Worm (Caenorhabditis elegans) whole organism, early embryonic: ENCODE results near the gene unc-93.

Experiments
- B0310.2 ChIP-seq: sonication (generic microtip); optimal IDR thresholded peaks from 2 replicates; lab custom pipeline; 2016; ENCODE audit warnings: mild to moderate bottlenecking, missing genetic modification characterization, missing compliant biosample characterization
- F13C5.2 ChIP-seq: sonication (generic microtip); optimal IDR thresholded peaks from 2 replicates; lab custom pipeline; 2017; ENCODE audit warnings: mild to moderate bottlenecking, missing genetic modification characterization, inconsistent platforms, missing compliant biosample characterization
- aly-1 ChIP-seq: sonication (generic microtip); optimal IDR thresholded peaks from 2 replicates; lab custom pipeline; 2016; ENCODE audit warnings: missing genetic modification characterization, missing compliant biosample characterization
- ama-1 ChIP-seq: fragments of 150-350 bp; optimal IDR thresholded peaks from 2 replicates; lab custom pipeline; 2014
- ceh-13 ChIP-seq: fragments of 200-800 bp; sonication (Bioruptor generic); optimal IDR thresholded peaks from 2 replicates; lab custom pipeline; 2018; ENCODE audit warnings: mild to moderate bottlenecking, missing genetic modification characterization, missing compliant biosample characterization
- ceh-36 ChIP-seq: sonication (generic microtip); optimal IDR thresholded peaks from 2 replicates; lab custom pipeline; 2016; ENCODE audit warnings: missing genetic modification characterization, inconsistent platforms, missing compliant biosample characterization
- ets-7 ChIP-seq: sonication (generic microtip); optimal IDR thresholded peaks from 2 replicates; lab custom pipeline; 2016; ENCODE audit warnings: missing genotype, missing genetic modification characterization, missing compliant biosample characterization
- flt-1 ChIP-seq: fragments of 200-800 bp; sonication (Bioruptor generic); IDR thresholded peaks from 2 replicates; pipeline ENCODE4 v1.3.6; 2022; ENCODE audit warnings: missing genetic modification characterization, missing compliant biosample characterization
- hmbx-1 ChIP-seq: sonication (generic microtip); optimal IDR thresholded peaks from 2 replicates; lab custom pipeline; 2016; ENCODE audit warnings: mild to moderate bottlenecking, missing genetic modification characterization, missing compliant biosample characterization
- hmg-4 ChIP-seq: fragments of 200-800 bp; sonication (Bioruptor generic); optimal IDR thresholded peaks from 2 replicates; lab custom pipeline; 2018; ENCODE audit warnings: mild to moderate bottlenecking, missing genetic modification characterization, missing compliant biosample characterization
- hnd-1 ChIP-seq: sonication (generic microtip); optimal IDR thresholded peaks from 2 replicates; lab custom pipeline; 2016; ENCODE audit warnings: missing genetic modification characterization, missing compliant biosample characterization
- pes-1 ChIP-seq: fragments of 200-800 bp; sonication (Bioruptor generic); IDR thresholded peaks from 2 replicates; pipeline ENCODE4 v1.3.6; 2022; ENCODE audit warnings: missing genetic modification reagents, missing genetic modification characterization, missing compliant biosample characterization
- scrt-1 ChIP-seq: fragments of 200-800 bp; sonication (Bioruptor generic); IDR thresholded peaks from 2 replicates; pipeline ENCODE4 v1.3.6; 2022; ENCODE audit warnings: missing genetic modification characterization, missing compliant biosample characterization
- sea-1 ChIP-seq: fragments of 200-800 bp; sonication (Bioruptor generic); conservative IDR thresholded peaks from 2 replicates; pipeline ENCODE4 v1.3.6; 2022; ENCODE audit warnings: missing genetic modification characterization, missing compliant biosample characterization
- tbx-11 ChIP-seq: fragments of 200-800 bp; sonication (Bioruptor generic); IDR thresholded peaks from 2 replicates; pipeline ENCODE4 v1.3.6; 2022; ENCODE audit warnings: missing genetic modification characterization, missing compliant biosample characterization
- tbx-37 ChIP-seq: fragments of 200-800 bp; sonication (Bioruptor generic); conservative IDR thresholded peaks from 2 replicates; pipeline ENCODE4 v1.3.6; 2022; ENCODE audit warnings: missing genetic modification reagents, missing genetic modification characterization, missing compliant biosample characterization
- tra-4 ChIP-seq: sonication (generic microtip); optimal IDR thresholded peaks from 2 replicates; lab custom pipeline; 2017; ENCODE audit warnings: missing genetic modification characterization, missing compliant biosample characterization

The unc-93 gene

DNA sequence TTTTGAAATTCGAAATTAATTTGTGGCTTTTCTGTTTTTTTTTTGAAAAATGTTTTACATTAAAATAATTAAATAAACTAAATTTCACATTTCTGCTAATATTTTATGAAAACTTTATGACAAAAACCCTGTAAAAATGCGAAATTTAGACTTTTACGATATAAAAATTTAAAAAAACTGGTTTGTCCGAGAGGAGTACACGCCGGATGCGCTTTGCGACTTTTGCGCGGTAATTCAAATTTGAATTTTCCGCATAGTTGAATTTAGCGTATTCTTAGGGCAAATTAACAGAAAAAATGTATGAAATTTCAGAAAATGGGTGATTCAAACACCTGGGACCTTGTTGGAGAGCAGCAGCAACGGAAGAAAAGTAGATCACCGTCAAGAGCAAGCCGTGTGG lies at the start of gene unc-93:
Gene unc-93, plus strand, starts transcription at position 301 of the 400 bp plus-strand sequence.
- TF ChIP-seq pes-1 (GFP tag; lab: Robert Waterston, UW) (no peak), ceh-36 (tag; lab: Kevin White, UChicago) (no peak), B0310.2 (tag; lab: Kevin White, UChicago) (no peak), hmbx-1 (no peak), ama-1 (lab: Kevin White, UChicago) (no peak), hnd-1 (tag; lab: Kevin White, UChicago) (no peak), sea-1 (GFP tag; lab: Robert Waterston, UW) (no peak), aly-1 (tag; lab: Kevin White, UChicago) (no peak), ets-7 (tag; lab: Kevin White, UChicago) (no peak), tbx-11 (GFP tag; lab: Robert Waterston, UW) (no peak), scrt-1 (GFP tag; lab: Robert Waterston, UW) (no peak), tra-4 (no peak), F13C5.2 (tag; lab: Kevin White, UChicago) (no peak), tbx-37 (GFP tag; lab: Robert Waterston, UW) (no peak), flt-1 (no peak), ceh-13 (no peak), hmg-4 (GFP tag; lab: Kevin White, UChicago) (no peak)

DNA sequence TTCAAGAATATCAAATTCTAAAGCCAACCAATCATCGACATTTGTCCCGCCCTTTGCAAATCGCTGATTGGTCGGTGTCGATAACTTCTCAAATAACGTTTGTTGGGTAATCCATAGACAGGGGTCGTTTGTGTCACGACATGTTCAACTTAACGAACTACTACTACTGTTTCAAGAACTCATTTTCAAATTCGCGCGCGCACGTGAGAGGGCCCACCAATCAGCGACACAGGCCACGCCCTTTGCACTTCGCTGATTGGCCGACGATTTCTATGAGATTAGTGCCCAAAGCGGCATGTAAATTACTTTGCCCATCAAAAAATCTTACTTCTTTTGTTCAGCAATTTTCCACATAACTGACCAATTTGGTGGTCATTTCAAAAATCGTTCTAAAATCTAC lies 49.5 kb upstream of the unc-93 start:
- TF ChIP-seq ceh-36 (tag; lab: Kevin White, UChicago) (no peak), sea-1 (GFP tag; lab: Robert Waterston, UW) (no peak), ceh-13 (no peak), scrt-1 (GFP tag; lab: Robert Waterston, UW) (no peak), tbx-37 (GFP tag; lab: Robert Waterston, UW) (no peak), hnd-1 (tag; lab: Kevin White, UChicago) (no peak), ets-7 (tag; lab: Kevin White, UChicago) (no peak), B0310.2 (tag; lab: Kevin White, UChicago) (no peak), hmg-4 (GFP tag; lab: Kevin White, UChicago) (no peak), aly-1 (tag; lab: Kevin White, UChicago) (no peak), ama-1 (lab: Kevin White, UChicago) (no peak), F13C5.2 (tag; lab: Kevin White, UChicago) (no peak), flt-1 (no peak), hmbx-1 (no peak), pes-1 (GFP tag; lab: Robert Waterston, UW) (no peak)

DNA sequence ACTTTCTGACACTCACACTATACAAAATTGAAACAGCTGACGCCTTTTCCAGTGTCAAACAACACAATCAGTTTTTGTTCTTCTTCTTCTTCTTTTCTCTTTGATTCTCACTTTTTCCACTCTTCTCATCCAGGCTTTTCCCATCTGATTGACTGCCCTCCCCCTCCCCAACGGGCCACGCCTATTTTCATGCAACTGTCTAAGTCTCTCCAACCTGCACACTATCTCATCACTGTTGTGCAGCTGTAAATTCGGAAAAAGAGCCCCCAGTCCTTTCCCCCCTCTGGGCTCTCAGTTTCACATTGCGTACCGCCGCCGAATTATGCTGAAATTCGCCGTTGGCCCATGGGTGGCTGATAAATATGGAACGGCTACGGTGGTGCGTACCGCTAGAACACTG lies 42.9 kb upstream of the unc-93 start:
- TF ChIP-seq F13C5.2 (tag; lab: Kevin White, UChicago) (no peak), hnd-1 (tag; lab: Kevin White, UChicago) (no peak)

- TF ChIP-seq ceh-13 = no peak
- no peak for TF ChIP-seq hmg-4 (GFP tag; lab: Kevin White, UChicago)
- no peak for TF ChIP-seq pes-1 (GFP tag; lab: Robert Waterston, UW)
- no peak for TF ChIP-seq tbx-11 (GFP tag; lab: Robert Waterston, UW)
- no peak for TF ChIP-seq B0310.2 (tag; lab: Kevin White, UChicago)
- TF ChIP-seq sea-1 (GFP tag; lab: Robert Waterston, UW) = no peak
- TF ChIP-seq ceh-36 (tag; lab: Kevin White, UChicago) = no peak
- no peak for TF ChIP-seq F13C5.2 (tag; lab: Kevin White, UChicago)
- TF ChIP-seq ama-1 (lab: Kevin White, UChicago) = no peak
- no peak for TF ChIP-seq flt-1
- TF ChIP-seq hnd-1 (tag; lab: Kevin White, UChicago) = no peak
- TF ChIP-seq ets-7 (tag; lab: Kevin White, UChicago) = no peak
- TF ChIP-seq tra-4 = no peak
- TF ChIP-seq aly-1 (tag; lab: Kevin White, UChicago) = no peak
- TF ChIP-seq scrt-1 (GFP tag; lab: Robert Waterston, UW) = no peak
- no peak for TF ChIP-seq hmbx-1
Measured at ce11 chrIII:3605681-3606080, 38.5 kb upstream of the unc-93 start.

- TF ChIP-seq ceh-36 (tag; lab: Kevin White, UChicago) = no peak
- peak; percentile 69 for TF ChIP-seq ama-1 (lab: Kevin White, UChicago)
Measured at ce11 chrIII:3612387-3612786, 31.8 kb upstream of the unc-93 start.

ce11 chrIII:3612882-3613479 lies 31.2 kb upstream of the unc-93 start:
- TF ChIP-seq ets-7 (tag; lab: Kevin White, UChicago) (no peak), flt-1 (no peak), ama-1 (lab: Kevin White, UChicago) (no peak), tbx-37 (GFP tag; lab: Robert Waterston, UW) (no peak), ceh-36 (tag; lab: Kevin White, UChicago) (no peak), aly-1 (tag; lab: Kevin White, UChicago) (no peak), tra-4 (no peak), B0310.2 (tag; lab: Kevin White, UChicago) (no peak), sea-1 (GFP tag; lab: Robert Waterston, UW) (no peak)

DNA sequence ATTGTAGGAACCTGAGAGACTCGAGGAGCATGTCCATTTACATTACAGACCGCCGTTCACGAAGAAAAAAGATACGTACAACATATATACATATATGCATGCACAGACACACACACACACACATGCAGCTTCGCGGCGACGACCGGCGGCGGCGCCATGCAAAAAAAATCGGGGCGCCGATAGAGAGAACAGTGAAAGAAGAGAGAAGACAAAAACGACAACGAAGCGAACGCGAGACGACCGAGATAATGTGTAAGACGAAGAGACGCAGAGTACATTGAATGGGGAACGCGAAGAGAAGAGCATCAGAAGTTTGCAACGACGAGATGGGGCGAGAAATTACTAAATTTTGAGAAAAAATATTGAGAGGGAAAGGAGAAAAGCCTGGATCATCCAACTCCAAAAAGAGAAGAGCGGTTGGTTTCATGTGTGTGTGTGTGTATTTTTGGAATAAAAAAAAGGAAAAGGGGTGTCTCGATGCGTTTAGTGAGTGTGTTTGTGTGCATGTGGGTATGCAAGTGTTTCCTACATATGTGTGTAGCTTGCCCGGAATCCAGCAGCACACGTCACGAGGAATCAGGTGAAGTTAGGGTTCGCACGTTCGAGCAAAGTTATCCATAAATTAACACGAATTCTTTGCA lies 24.4 kb upstream of the unc-93 start:
- TF ChIP-seq sea-1 (GFP tag; lab: Robert Waterston, UW) = no peak
- no peak for TF ChIP-seq hnd-1 (tag; lab: Kevin White, UChicago)
- TF ChIP-seq aly-1 (tag; lab: Kevin White, UChicago) = no peak
- no peak for TF ChIP-seq tbx-11 (GFP tag; lab: Robert Waterston, UW)
- TF ChIP-seq hmg-4 (GFP tag; lab: Kevin White, UChicago) = no peak
- no peak for TF ChIP-seq ceh-13
- TF ChIP-seq ets-7 (tag; lab: Kevin White, UChicago) = no peak
- TF ChIP-seq tra-4 = no peak
- no peak for TF ChIP-seq tbx-37 (GFP tag; lab: Robert Waterston, UW)
- TF ChIP-seq ama-1 (lab: Kevin White, UChicago) = no peak
- no peak for TF ChIP-seq flt-1
- TF ChIP-seq B0310.2 (tag; lab: Kevin White, UChicago) = no peak
- TF ChIP-seq ceh-36 (tag; lab: Kevin White, UChicago) = no peak
- no peak for TF ChIP-seq hmbx-1
- TF ChIP-seq scrt-1 (GFP tag; lab: Robert Waterston, UW) = no peak
- TF ChIP-seq pes-1 (GFP tag; lab: Robert Waterston, UW) = no peak
- no peak for TF ChIP-seq F13C5.2 (tag; lab: Kevin White, UChicago)
